Worm (Caenorhabditis elegans): ENCODE measurements around the gene nhr-138.

Gene nhr-138

DNA sequence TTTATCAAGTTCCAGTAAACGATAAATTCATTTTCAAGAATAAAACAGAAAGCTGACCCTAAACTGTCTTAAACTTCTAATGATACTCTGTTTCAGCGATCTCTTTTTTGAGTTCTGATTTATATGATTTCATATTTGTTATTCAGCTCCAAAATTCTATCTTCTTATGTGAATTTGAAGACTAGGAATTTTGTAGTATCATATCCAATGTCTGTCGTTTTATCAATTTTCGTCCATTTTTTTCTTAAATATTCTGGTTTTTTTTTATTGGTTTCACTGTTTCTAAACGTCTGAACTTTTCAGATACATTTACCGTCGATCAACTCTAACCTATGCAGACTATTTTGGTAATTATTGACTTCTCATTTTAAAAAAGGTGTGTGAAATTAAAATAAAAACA, at the start of gene nhr-138, which contains the start of gene C28D4.18:
TSS of gene nhr-138 (plus strand) at position 304 of the 400 bp plus-strand sequence.
TSS of gene C28D4.18 (plus strand) at position 333 of the 400 bp plus-strand sequence.
- no peak for TF ChIP-seq nhr-77 (tag; optimal IDR thresholded peaks at IDR 0.05)
- peak; percentile 95 for TF ChIP-seq aha-1 (tag)
- no peak for TF ChIP-seq ceh-28 (tag; optimal IDR thresholded peaks at IDR 0.05)
- no peak for TF ChIP-seq vab-7 (GFP tag; IDR thresholded peaks at IDR 0.05)

DNA sequence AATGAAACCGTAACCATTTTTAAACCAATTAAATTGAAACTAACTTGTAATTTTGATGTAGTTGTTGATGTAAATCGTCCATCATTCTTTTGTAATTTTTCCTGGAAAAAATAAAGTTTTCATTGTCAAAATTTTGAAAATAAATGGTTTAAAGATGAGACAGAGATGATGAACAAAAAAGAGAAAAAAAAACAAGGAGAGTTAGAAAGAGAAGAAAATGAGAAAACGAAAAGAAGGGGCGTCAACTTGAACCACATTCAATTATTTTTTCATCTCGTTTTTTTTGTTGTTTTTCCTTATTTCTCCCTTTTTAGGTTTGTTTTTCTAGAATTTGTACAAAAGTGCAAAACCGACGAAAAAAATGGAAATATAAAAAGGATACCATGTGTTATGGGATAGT, 49.5 kb upstream of the nhr-138 start, which contains the start of gene nhr-34:
TSS of gene nhr-34 (minus strand) at position 101 of the 400 bp plus-strand sequence.
- TF ChIP-seq T20F7.1 (GFP tag; optimal IDR thresholded peaks at IDR 0.05) (peak; percentile 33), arid-1 (GFP tag; conservative IDR thresholded peaks at IDR 0.05) (no peak)

DNA sequence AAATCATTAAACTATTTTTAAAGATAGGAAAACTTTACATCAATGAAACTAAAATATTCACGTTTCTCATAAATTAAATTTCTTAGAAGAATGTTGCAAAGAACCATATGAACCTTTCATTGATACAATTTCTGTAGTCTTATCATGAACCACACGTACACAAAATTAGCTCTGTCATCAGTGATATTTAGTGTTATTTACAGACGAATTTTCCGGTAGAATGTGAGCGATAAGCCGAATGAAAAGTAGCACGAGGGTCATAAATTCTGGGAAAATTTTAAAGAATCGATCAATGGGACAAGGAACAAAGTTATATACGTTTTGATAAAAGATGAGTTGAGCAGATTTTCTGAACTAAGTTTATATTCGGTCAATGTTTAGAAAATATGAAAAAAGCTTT, 48.5 kb upstream of the nhr-138 start:
- TF ChIP-seq gei-8 (GFP tag; optimal IDR thresholded peaks at IDR 0.05): no peak
- no peak for TF ChIP-seq lin-13 (GFP tag; optimal IDR thresholded peaks at IDR 0.05)
- no peak for TF ChIP-seq skn-1 (tag; optimal IDR thresholded peaks at IDR 0.05)
- peak; percentile 89 for TF ChIP-seq dve-1 (tag; optimal IDR thresholded peaks at IDR 0.05; ENCODE audit: insufficient read depth)
- peak; percentile 45 for TF ChIP-seq mep-1 (tag; optimal IDR thresholded peaks at IDR 0.05)
- TF ChIP-seq zfp-3 (GFP tag; conservative IDR thresholded peaks at IDR 0.05): no peak
- no peak for TF ChIP-seq nhr-6 (tag; optimal IDR thresholded peaks at IDR 0.05)
- peak in 1 of 2 experiments; percentile 35 for TF ChIP-seq hif-1 (tag; optimal IDR thresholded peaks at IDR 0.05)
- peak; percentile 7 for TF ChIP-seq mxl-3 (GFP tag; optimal IDR thresholded peaks at IDR 0.05)
- TF ChIP-seq ama-1 (optimal IDR thresholded peaks at IDR 0.05): no peak
- TF ChIP-seq nhr-41 (GFP tag; IDR thresholded peaks at IDR 0.05): no peak
- no peak for TF ChIP-seq tra-1 (GFP tag; IDR thresholded peaks at IDR 0.05)
- peak; percentile 65 for TF ChIP-seq nhr-77 (tag; optimal IDR thresholded peaks at IDR 0.05)
- no peak for TF ChIP-seq egl-43 (GFP tag; IDR thresholded peaks at IDR 0.05)
- TF ChIP-seq T20F7.1 (GFP tag; optimal IDR thresholded peaks at IDR 0.05): peak; percentile 17
- TF ChIP-seq nhr-48 (tag; optimal IDR thresholded peaks at IDR 0.05): peak; percentile 27
- TF ChIP-seq nhr-102 (tag; optimal IDR thresholded peaks at IDR 0.05): peak; percentile 23
- TF ChIP-seq pqm-1 (tag; optimal IDR thresholded peaks at IDR 0.05): peak; percentile 47
- TF ChIP-seq hlh-11 (tag; optimal IDR thresholded peaks at IDR 0.05): peak; percentile 75
- peak; percentile 85 for TF ChIP-seq php-3 (GFP tag; IDR thresholded peaks at IDR 0.05)
- no peak for TF ChIP-seq daf-16 (GFP tag; optimal IDR thresholded peaks at IDR 0.05)
- peak; percentile 98 for TF ChIP-seq daf-16 (tag; optimal IDR thresholded peaks at IDR 0.05)
- no peak for TF ChIP-seq lir-3 (tag; optimal IDR thresholded peaks at IDR 0.05)
- no peak for TF ChIP-seq ceh-28 (tag; optimal IDR thresholded peaks at IDR 0.05)
- TF ChIP-seq mdt-29 (GFP tag; IDR thresholded peaks at IDR 0.05): no peak
- TF ChIP-seq attf-4 (tag; optimal IDR thresholded peaks at IDR 0.05): no peak
- TF ChIP-seq ztf-11 (tag; optimal IDR thresholded peaks at IDR 0.05): no peak
- TF ChIP-seq aly-2 (tag; optimal IDR thresholded peaks at IDR 0.05): no peak
- no peak for TF ChIP-seq mes-2 (tag; optimal IDR thresholded peaks at IDR 0.05; ENCODE audit: poor library complexity, severe bottlenecking)
- TF ChIP-seq nhr-10 (tag; optimal IDR thresholded peaks at IDR 0.05): peak; percentile 81
- TF ChIP-seq hlh-30 (tag; optimal IDR thresholded peaks at IDR 0.05; ENCODE audit: insufficient read depth): peak; percentile 58
- peak; percentile 95 for TF ChIP-seq nhr-28 (tag; optimal IDR thresholded peaks at IDR 0.05)
- no peak for TF ChIP-seq unc-39 (tag; optimal IDR thresholded peaks at IDR 0.05)
- 0 out of 2 replicates have a peak, but pooled peaks have one; percentile 47 for TF ChIP-seq lin-1 (GFP tag; IDR thresholded peaks at IDR 0.05)
- TF ChIP-seq duxl-1 (tag; optimal IDR thresholded peaks at IDR 0.05; ENCODE audit: poor library complexity): no peak
- TF ChIP-seq nhr-111 (GFP tag; optimal IDR thresholded peaks at IDR 0.05): no peak
- peak in 1 of 2 experiments; percentile 70 for TF ChIP-seq mdl-1 (tag; optimal IDR thresholded peaks at IDR 0.05)
- TF ChIP-seq ctbp-1 (GFP tag; IDR thresholded peaks at IDR 0.05): no peak
- TF ChIP-seq dmd-8 (GFP tag; IDR thresholded peaks at IDR 0.05): no peak
- TF ChIP-seq dmd-6 (GFP tag; IDR thresholded peaks at IDR 0.05): peak; percentile 89
- TF ChIP-seq cey-2 (tag; optimal IDR thresholded peaks at IDR 0.05; ENCODE audit: borderline replicate concordance, insufficient read depth): no peak
- TF ChIP-seq daf-12 (tag; optimal IDR thresholded peaks at IDR 0.05): no peak
- TF ChIP-seq set-16 (GFP tag; IDR thresholded peaks at IDR 0.05): no peak

Measured in whole organism, L4 larva.